Worm (Caenorhabditis elegans): Measurements from ENCODE around the gene dlhd-1.

- TF ChIP-seq nfyb-1 (GFP tag; IDR thresholded peaks at IDR 0.05) (no peak), egl-18 (GFP tag; IDR thresholded peaks at IDR 0.05) (no peak), B0336.3 (GFP tag; IDR thresholded peaks at IDR 0.05) (no peak), F57A8.1 (GFP tag; optimal IDR thresholded peaks at IDR 0.05) (no peak), F23B12.7 (tag; optimal IDR thresholded peaks at IDR 0.05; ENCODE audit: insufficient read depth) (no peak), B0019.2 (GFP tag; conservative IDR thresholded peaks at IDR 0.05) (no peak), sdz-38 (tag; optimal IDR thresholded peaks at IDR 0.05) (no peak), sea-2 (GFP tag; IDR thresholded peaks at IDR 0.05) (no peak), hlh-12 (tag; optimal IDR thresholded peaks at IDR 0.05) (no peak)
Measured at ce11 chrII:1138618-1139017, 33.3 kb downstream of the dlhd-1 start.
